Fruit fly (Drosophila melanogaster): Measurements from ENCODE around the gene CG12590.

The CG12590 gene

DNA sequence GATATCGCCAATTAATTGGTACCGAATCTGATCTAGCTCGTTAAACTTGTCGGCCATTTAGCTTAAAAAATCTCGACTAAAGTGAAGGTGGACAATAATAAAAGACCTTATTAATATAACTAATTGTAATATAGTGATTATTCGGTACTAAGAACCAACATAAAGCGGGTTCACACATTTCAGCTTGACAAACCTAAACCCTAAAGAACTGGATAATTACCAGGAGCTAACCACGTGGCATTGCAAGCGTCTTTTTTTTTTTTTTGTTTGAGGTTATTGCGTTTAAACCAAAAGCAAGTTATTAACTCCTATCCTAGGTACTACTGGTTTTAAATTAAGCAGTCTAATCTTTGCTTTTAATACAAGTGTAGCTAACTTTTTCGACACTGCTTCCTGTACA, at the start of gene CG12590:
Gene CG12590 (plus strand): TSS at position 301 of the 400 bp plus-strand sequence.
- TF ChIP-seq h (optimal IDR thresholded peaks at IDR 0.05) (no peak), insv (optimal IDR thresholded peaks at IDR 0.05) (no peak), psq (optimal IDR thresholded peaks at IDR 0.05) (no peak), Sin3A (optimal IDR thresholded peaks at IDR 0.05) (no peak), ttk (optimal IDR thresholded peaks at IDR 0.05) (no peak), Myc (optimal IDR thresholded peaks at IDR 0.05) (no peak)

dm6 chr3R:5111887-5112286, 47.5 kb upstream of the CG12590 start:
- no peak for TF ChIP-seq insv (optimal IDR thresholded peaks at IDR 0.05)

DNA sequence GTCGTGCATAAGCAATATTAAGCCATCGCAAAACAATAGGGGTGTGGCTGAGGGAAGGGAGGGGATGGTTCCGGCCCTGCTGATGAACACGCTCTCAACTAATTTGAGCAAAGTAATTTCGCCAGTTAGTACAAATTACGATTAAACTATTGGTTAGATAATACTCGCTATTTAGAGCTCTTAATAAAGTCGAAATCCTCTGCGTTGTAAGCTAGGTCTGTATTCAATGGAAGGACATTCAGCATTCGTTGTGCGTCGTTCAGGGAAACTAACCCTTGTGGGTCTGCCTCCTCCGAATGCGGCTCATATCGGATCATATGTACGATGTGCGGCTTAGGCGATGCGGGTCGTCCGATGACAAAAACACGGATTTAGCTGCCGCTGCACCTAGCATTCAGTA, 47.0 kb upstream of the CG12590 start:
- TF ChIP-seq ttk (optimal IDR thresholded peaks at IDR 0.05) = no peak

DNA sequence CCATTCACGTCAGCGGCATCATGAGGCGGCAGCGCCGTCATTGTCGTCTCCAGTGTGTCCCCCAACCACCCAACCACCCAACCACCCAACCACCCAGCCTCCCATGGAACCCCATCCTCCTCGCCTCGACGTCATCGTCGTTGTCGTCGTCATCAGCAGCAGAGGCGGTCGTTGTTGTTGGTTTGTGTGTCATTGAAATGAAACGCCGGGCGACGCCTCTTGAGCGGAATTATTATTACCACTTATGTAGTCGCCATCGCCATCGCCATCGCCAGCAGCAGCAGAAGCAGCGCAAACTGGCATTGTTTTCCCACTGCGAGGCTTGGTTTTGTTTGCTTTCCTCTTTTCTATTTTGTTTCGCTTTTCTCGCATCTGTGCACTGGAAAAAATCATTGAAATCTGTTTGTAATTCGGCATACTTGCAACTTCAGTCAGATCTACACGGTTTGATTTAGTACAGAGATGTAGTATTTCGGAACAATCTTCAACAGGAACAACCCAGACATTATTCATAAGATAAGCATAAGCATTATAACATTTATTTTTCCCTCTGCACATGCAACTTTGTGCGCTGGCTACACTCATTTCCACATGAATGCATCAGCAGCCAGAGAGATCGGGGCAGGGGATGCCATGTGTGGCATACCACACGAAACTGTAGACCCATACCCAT, 46.5 kb upstream of the CG12590 start:
- TF ChIP-seq insv (optimal IDR thresholded peaks at IDR 0.05) (no peak), h (optimal IDR thresholded peaks at IDR 0.05) (no peak), ttk (optimal IDR thresholded peaks at IDR 0.05) (no peak), Myc (optimal IDR thresholded peaks at IDR 0.05) (no peak), psq (optimal IDR thresholded peaks at IDR 0.05) (no peak)

- TF ChIP-seq ttk (optimal IDR thresholded peaks at IDR 0.05) = no peak
- no peak for TF ChIP-seq Myc (optimal IDR thresholded peaks at IDR 0.05)
- no peak for TF ChIP-seq h (optimal IDR thresholded peaks at IDR 0.05)
- TF ChIP-seq psq (optimal IDR thresholded peaks at IDR 0.05) = no peak
- TF ChIP-seq insv (optimal IDR thresholded peaks at IDR 0.05) = no peak
- TF ChIP-seq Sin3A (optimal IDR thresholded peaks at IDR 0.05) = no peak
These were observed 45.3 kb upstream of the CG12590 start for dm6 chr3R:5114147-5114546.

DNA sequence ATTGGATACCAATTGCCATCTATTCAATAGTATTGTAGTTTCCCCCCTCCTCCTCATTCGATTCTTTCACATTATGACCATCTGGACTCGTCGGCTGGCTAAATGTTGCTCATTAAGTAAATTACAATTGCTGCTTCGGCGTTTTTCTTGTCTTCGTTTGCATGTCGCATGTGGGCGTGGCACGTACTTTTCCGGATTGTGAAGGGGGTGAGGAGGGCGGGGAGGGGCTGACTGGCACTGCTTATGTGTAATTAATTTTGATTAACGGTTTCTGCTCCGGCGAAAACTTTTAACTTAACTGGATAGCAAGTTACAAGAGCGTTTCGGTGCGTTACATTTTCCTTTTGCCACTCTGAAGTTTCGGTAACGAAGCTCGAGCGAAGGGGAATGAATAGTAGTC, 44.0 kb upstream of the CG12590 start:
- TF ChIP-seq Sin3A (optimal IDR thresholded peaks at IDR 0.05) (no peak), ttk (optimal IDR thresholded peaks at IDR 0.05) (no peak), Myc (optimal IDR thresholded peaks at IDR 0.05) (no peak), h (optimal IDR thresholded peaks at IDR 0.05) (no peak), psq (optimal IDR thresholded peaks at IDR 0.05) (no peak)

DNA sequence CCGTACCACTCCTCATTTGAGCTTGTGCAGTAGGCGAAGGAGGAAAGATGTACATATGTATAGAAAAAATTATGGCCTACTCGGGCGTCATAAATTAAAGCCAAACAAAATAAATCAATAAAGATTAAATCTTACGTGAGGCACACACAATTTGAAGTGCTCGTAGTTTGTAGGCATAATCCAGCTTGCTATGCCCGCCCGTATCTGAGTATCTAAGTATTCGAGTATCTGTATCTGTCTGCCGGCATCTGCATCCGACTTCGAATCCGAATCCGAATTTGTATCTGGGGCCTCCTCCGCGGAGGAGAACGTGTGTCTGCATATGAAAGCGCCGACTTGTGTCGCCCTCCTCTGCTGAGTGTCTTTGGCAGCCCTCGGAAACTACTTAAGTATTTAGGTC, 43.0 kb upstream of the CG12590 start:
- TF ChIP-seq Myc (optimal IDR thresholded peaks at IDR 0.05) (no peak), Sin3A (optimal IDR thresholded peaks at IDR 0.05) (no peak), psq (optimal IDR thresholded peaks at IDR 0.05) (no peak), insv (optimal IDR thresholded peaks at IDR 0.05) (no peak), h (optimal IDR thresholded peaks at IDR 0.05) (no peak), ttk (optimal IDR thresholded peaks at IDR 0.05) (no peak)

- TF ChIP-seq insv (optimal IDR thresholded peaks at IDR 0.05) (no peak), h (optimal IDR thresholded peaks at IDR 0.05) (no peak), ttk (optimal IDR thresholded peaks at IDR 0.05) (no peak), Myc (optimal IDR thresholded peaks at IDR 0.05) (no peak), Sin3A (optimal IDR thresholded peaks at IDR 0.05) (no peak), psq (optimal IDR thresholded peaks at IDR 0.05) (no peak)
These were observed 41.2 kb upstream of the CG12590 start for dm6 chr3R:5118185-5118584.

DNA sequence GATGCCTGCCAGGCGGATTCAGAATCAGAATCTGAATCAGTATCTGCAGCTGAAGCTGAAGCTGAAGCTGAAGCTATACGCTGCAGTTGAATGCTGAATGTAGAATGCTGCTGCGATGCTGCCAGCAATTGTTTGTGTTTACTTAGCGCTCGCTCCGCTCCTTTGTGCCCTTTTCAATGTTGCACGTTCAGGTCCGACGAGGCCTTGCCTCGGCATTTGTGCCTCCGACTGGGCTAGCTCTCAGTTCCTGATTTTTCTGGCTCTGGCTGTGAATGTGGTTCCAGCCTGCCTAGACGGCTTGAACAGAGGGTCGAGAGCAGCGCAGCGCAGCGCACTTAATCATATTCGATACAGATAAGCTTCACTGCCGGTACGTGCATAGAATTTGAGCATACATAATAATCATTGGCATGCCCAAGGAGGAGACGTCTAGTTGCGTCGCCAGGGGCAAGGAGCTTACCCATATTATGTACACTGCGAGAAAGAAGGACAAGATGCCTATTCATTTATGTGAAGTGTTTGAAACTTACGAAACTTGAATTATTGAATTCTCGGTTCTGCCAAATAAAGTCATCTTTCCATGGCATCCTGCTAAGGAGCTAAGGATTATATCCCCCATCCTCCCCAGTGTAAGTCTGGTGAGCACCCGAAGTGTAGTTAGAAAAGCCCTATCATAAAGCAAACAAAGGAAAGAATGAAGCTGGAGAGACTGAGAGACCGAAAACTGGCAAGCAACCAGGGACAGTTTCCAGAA, 38.8 kb upstream of the CG12590 start:
- TF ChIP-seq Sin3A (optimal IDR thresholded peaks at IDR 0.05) = no peak
- TF ChIP-seq Myc (optimal IDR thresholded peaks at IDR 0.05) = no peak
- TF ChIP-seq psq (optimal IDR thresholded peaks at IDR 0.05) = no peak
- no peak for TF ChIP-seq h (optimal IDR thresholded peaks at IDR 0.05)
- TF ChIP-seq insv (optimal IDR thresholded peaks at IDR 0.05) = no peak
- no peak for TF ChIP-seq ttk (optimal IDR thresholded peaks at IDR 0.05)

- TF ChIP-seq Sin3A (optimal IDR thresholded peaks at IDR 0.05) (no peak), ttk (optimal IDR thresholded peaks at IDR 0.05) (no peak), Myc (optimal IDR thresholded peaks at IDR 0.05) (no peak), psq (optimal IDR thresholded peaks at IDR 0.05) (no peak), insv (optimal IDR thresholded peaks at IDR 0.05) (no peak), h (optimal IDR thresholded peaks at IDR 0.05) (no peak)
These were observed 36.9 kb upstream of the CG12590 start for dm6 chr3R:5122266-5123096.

- TF ChIP-seq ttk (optimal IDR thresholded peaks at IDR 0.05) (no peak), Myc (optimal IDR thresholded peaks at IDR 0.05) (no peak), Sin3A (optimal IDR thresholded peaks at IDR 0.05) (no peak), h (optimal IDR thresholded peaks at IDR 0.05) (no peak), psq (optimal IDR thresholded peaks at IDR 0.05) (no peak)
These were observed 34.5 kb upstream of the CG12590 start for dm6 chr3R:5124928-5125327.

dm6 chr3R:5125832-5126231, 33.6 kb upstream of the CG12590 start:
- TF ChIP-seq insv (optimal IDR thresholded peaks at IDR 0.05) = no peak
- no peak for TF ChIP-seq h (optimal IDR thresholded peaks at IDR 0.05)
- TF ChIP-seq psq (optimal IDR thresholded peaks at IDR 0.05) = no peak
- TF ChIP-seq Myc (optimal IDR thresholded peaks at IDR 0.05) = no peak
- TF ChIP-seq ttk (optimal IDR thresholded peaks at IDR 0.05) = no peak
- no peak for TF ChIP-seq Sin3A (optimal IDR thresholded peaks at IDR 0.05)

Measured in Kc167 (cell line).